Fruit fly (Drosophila melanogaster) whole organism, embryonic: ENCODE measurements around the gene CG14252.

Experiments
- CG11504 ChIP-seq: fragments of 200-800 bp; sonication (Bioruptor generic); optimal IDR thresholded peaks from 3 replicates; lab custom pipeline; 2019; ENCODE audit warnings: missing biosample characterization, mild to moderate bottlenecking, missing genetic modification characterization, moderate library complexity
- Mrtf ChIP-seq: fragments of 200-800 bp; sonication (Bioruptor generic); IDR thresholded peaks from 3 replicates; pipeline ENCODE4 v1.3.6; 2022; ENCODE audit warnings: missing biosample characterization, missing genetic modification characterization
- scrt ChIP-seq: fragments of 200-800 bp; sonication (Bioruptor generic); optimal IDR thresholded peaks from 2 replicates; lab custom pipeline; 2018; ENCODE audit warnings: missing biosample characterization, mild to moderate bottlenecking, missing genetic modification characterization, moderate library complexity
- twi ChIP-seq: fragments of 200-800 bp; optimal IDR thresholded peaks from 2 replicates; lab custom pipeline; 2019; ENCODE audit warnings: missing biosample characterization, mild to moderate bottlenecking, missing genetic modification characterization, moderate library complexity

CG14252 gene

dm6 chr3R:26996642-26997041 lies 51.3 kb downstream of the CG14252 start, which contains the start of gene RYa-R:
RYa-R (plus strand) TSS chr3R:26996980.
- TF ChIP-seq Mrtf: 0 out of 3 replicates have a peak, but pooled peaks have one; percentile 7
- TF ChIP-seq CG11504 (tag; lab: Kevin White, UChicago): peak; percentile 85
- peak; percentile 81 for TF ChIP-seq scrt (GFP tag; lab: Kevin White, UChicago)
- no peak for TF ChIP-seq twi (tag; lab: Kevin White, UChicago)
- TF ChIP-seq, all 482 proteins: peak for 3
